Fruit fly (Drosophila melanogaster) whole organism, pupa: Measurements from ENCODE around the gene vap.

ENCODE experiments used
- EcR ChIP-seq: fragments of 200-800 bp; sonication (Bioruptor generic); optimal IDR thresholded peaks from 3 replicates; lab custom pipeline; 2019; ENCODE audit warnings: missing biosample characterization, missing genetic modification characterization, mild to moderate bottlenecking, moderate library complexity, missing genetic modification reagents
- rn ChIP-seq: fragments of 200-800 bp; sonication (Bioruptor generic); IDR thresholded peaks from 2 replicates; pipeline ENCODE4 v1.3.6; 2022; ENCODE audit warnings: missing biosample characterization, missing genetic modification characterization

- no peak for TF ChIP-seq rn (GFP tag; lab: Robert Waterston, UW)
- no peak for TF ChIP-seq EcR (GFP tag; lab: Kevin White, UChicago)
Observed at dm6 chrX:15976568-15976967, 29.0 kb downstream of the vap start, which contains the start of gene CG42766.
